Fruit fly (Drosophila melanogaster) whole organism, embryonic: Measurements from ENCODE around the gene Elo68alpha.

Experiments used
- ATbp ChIP-seq: fragments of 200-800 bp; sonication (Bioruptor generic); optimal IDR thresholded peaks from 2 replicates; lab custom pipeline; 2017; ENCODE audit warnings: missing biosample characterization, mild to moderate bottlenecking, missing genetic modification characterization, missing genetic modification reagents
- CG10274 ChIP-seq: fragments of 200-800 bp; sonication (Bioruptor generic); optimal IDR thresholded peaks from 3 replicates; lab custom pipeline; 2017; ENCODE audit warnings: missing biosample characterization, mild to moderate bottlenecking, missing genetic modification characterization
- CG11560 ChIP-seq: fragments of 200-800 bp; sonication (Bioruptor generic); IDR thresholded peaks from 3 replicates; pipeline ENCODE4 v1.3.6; 2022; ENCODE audit warnings: missing biosample characterization, missing genetic modification characterization
- CG12071 ChIP-seq: fragments of 200-800 bp; sonication (Bioruptor generic); optimal IDR thresholded peaks from 3 replicates; lab custom pipeline; 2018; ENCODE audit warnings: missing biosample characterization, mild to moderate bottlenecking, missing genetic modification characterization
- CG12744 ChIP-seq: fragments of 200-800 bp; sonication (Bioruptor generic); optimal IDR thresholded peaks from 2 replicates; lab custom pipeline; 2016; ENCODE audit warnings: missing biosample characterization, missing genetic modification characterization
- CG13296 ChIP-seq: fragments of 200-800 bp; sonication (Bioruptor generic); optimal IDR thresholded peaks from 3 replicates; lab custom pipeline; 2018; ENCODE audit warnings: missing biosample characterization, mild to moderate bottlenecking, missing genetic modification characterization
- CG14860 ChIP-seq: fragments of 200-800 bp; sonication (Bioruptor generic); IDR thresholded peaks from 3 replicates; pipeline ENCODE4 v1.3.6; 2022; ENCODE audit warnings: missing biosample characterization, missing genetic modification characterization; ENCODE audit not compliant: partially characterized antibody
- CG1647 ChIP-seq: fragments of 200-800 bp; sonication (Bioruptor generic); optimal IDR thresholded peaks from 3 replicates; lab custom pipeline; 2016; ENCODE audit warnings: missing biosample characterization, missing genetic modification characterization
- CG16815 ChIP-seq: fragments of 200-800 bp; sonication (Bioruptor generic); optimal IDR thresholded peaks from 3 replicates; lab custom pipeline; 2017; ENCODE audit warnings: missing biosample characterization, mild to moderate bottlenecking, missing genetic modification characterization
- CG17568 ChIP-seq: fragments of 200-800 bp; sonication (Bioruptor generic); optimal IDR thresholded peaks from 2 replicates; lab custom pipeline; 2018; ENCODE audit warnings: missing biosample characterization, mild to moderate bottlenecking, missing genetic modification characterization, moderate library complexity
- CG2712 ChIP-seq: fragments of 200-800 bp; optimal IDR thresholded peaks from 3 replicates; lab custom pipeline; 2019; ENCODE audit warnings: missing biosample characterization, mild to moderate bottlenecking, missing genetic modification characterization, moderate library complexity
- CG3726 ChIP-seq: fragments of 200-800 bp; sonication (Bioruptor generic); IDR thresholded peaks from 3 replicates; pipeline ENCODE4, ENCODE4 v1.3.6; 2022; ENCODE audit warnings: missing biosample characterization, missing genetic modification characterization
- CG3847 ChIP-seq: fragments of 200-800 bp; sonication (Bioruptor generic); IDR thresholded peaks from 2 replicates; pipeline ENCODE4 v1.3.6; 2022; ENCODE audit warnings: missing biosample characterization, missing genetic modification characterization
- CG6654 ChIP-seq: fragments of 200-800 bp; sonication (Bioruptor generic); optimal IDR thresholded peaks from 2 replicates; lab custom pipeline; 2017; ENCODE audit warnings: missing biosample characterization, mild to moderate bottlenecking, missing genetic modification characterization
- CG8290 ChIP-seq, 3 experiments: fragments of 200-800 bp; sonication (Bioruptor generic); optimal IDR thresholded peaks; 2 replicates each; lab custom pipeline; 2016 to 2019; ENCODE audit warnings: missing biosample characterization in 3 of 3, missing genetic modification characterization in 3 of 3, mild to moderate bottlenecking in 2 of 3, moderate library complexity in 1 of 3
- CG9797 ChIP-seq: fragments of 200-800 bp; sonication (Bioruptor generic); optimal IDR thresholded peaks from 3 replicates; lab custom pipeline; 2018; ENCODE audit warnings: missing biosample characterization, mild to moderate bottlenecking, missing genetic modification characterization
- CG9817 ChIP-seq: fragments of 200-800 bp; sonication (Bioruptor generic); optimal IDR thresholded peaks from 2 replicates; lab custom pipeline; 2018; ENCODE audit warnings: missing biosample characterization, mild to moderate bottlenecking, missing genetic modification characterization, moderate library complexity
- CG9876 ChIP-seq: fragments of 200-800 bp; sonication (Bioruptor generic); optimal IDR thresholded peaks from 2 replicates; lab custom pipeline; 2016; ENCODE audit warnings: missing biosample characterization, missing genetic modification characterization
- E2f2 ChIP-seq: fragments of 200-800 bp; sonication (Bioruptor generic); IDR thresholded peaks from 2 replicates; pipeline ENCODE4 v1.3.6; 2022; ENCODE audit warnings: missing biosample characterization, missing genetic modification characterization
- Eip74EF ChIP-seq, 2 experiments: fragments of 200-800 bp in 1 of 2; fragments of >200 bp in 1 of 2; sonication (Bioruptor generic) in 1 of 2; optimal IDR thresholded peaks; 2 replicates each; lab custom pipeline; 2017 to 2019; ENCODE audit warnings: missing biosample characterization in 2 of 2, missing genetic modification characterization in 2 of 2, mild to moderate bottlenecking in 1 of 2, moderate library complexity in 1 of 2
- HLH3B ChIP-seq: fragments of 200-800 bp; sonication (Bioruptor generic); IDR thresholded peaks from 2 replicates; pipeline ENCODE4 v1.3.6; 2022; ENCODE audit warnings: missing biosample characterization, missing genetic modification characterization
- HLH4C ChIP-seq: fragments of 200-800 bp; sonication (Bioruptor generic); IDR thresholded peaks from 3 replicates; pipeline ENCODE4 v1.3.6; 2022; ENCODE audit warnings: missing biosample characterization, missing genetic modification characterization; ENCODE audit not compliant: partially characterized antibody
- MBD-R2 ChIP-seq: fragments of 200-800 bp; sonication (Bioruptor generic); IDR thresholded peaks from 2 replicates; pipeline ENCODE4 v1.3.6; 2022; ENCODE audit warnings: missing biosample characterization, missing genetic modification characterization
- Nf-YA ChIP-seq: fragments of 200-800 bp; sonication (Bioruptor generic); IDR thresholded peaks from 2 replicates; pipeline ENCODE4 v1.3.6; 2022; ENCODE audit warnings: missing biosample characterization, missing genetic modification characterization
- Optix ChIP-seq: fragments of 200-800 bp; sonication (Bioruptor generic); IDR thresholded peaks from 3 replicates; pipeline ENCODE4 v1.3.6; 2022; ENCODE audit warnings: missing biosample characterization, missing genetic modification characterization
- YL-1 ChIP-seq: fragments of 200-800 bp; sonication (Bioruptor generic); optimal IDR thresholded peaks from 3 replicates; lab custom pipeline; 2017; ENCODE audit warnings: missing biosample characterization, mild to moderate bottlenecking, missing genetic modification characterization
- ab ChIP-seq: fragments of 200-800 bp; sonication (Bioruptor generic); optimal IDR thresholded peaks from 2 replicates; lab custom pipeline; 2016; ENCODE audit warnings: missing biosample characterization, missing genetic modification characterization
- abd-A ChIP-seq: fragments of 200-800 bp; sonication (Bioruptor generic); optimal IDR thresholded peaks from 3 replicates; lab custom pipeline; 2019; ENCODE audit warnings: missing biosample characterization, mild to moderate bottlenecking, missing genetic modification characterization, moderate library complexity
- ase ChIP-seq: fragments of 200-800 bp; sonication (Bioruptor generic); IDR thresholded peaks from 3 replicates; pipeline ENCODE4 v1.3.6; 2022; ENCODE audit warnings: missing biosample characterization, missing genetic modification characterization
- bcd ChIP-seq: fragments of 200-800 bp; sonication (Bioruptor generic); optimal IDR thresholded peaks from 2 replicates; lab custom pipeline; 2017; ENCODE audit warnings: missing biosample characterization, mild to moderate bottlenecking, missing genetic modification characterization
- corto ChIP-seq: fragments of 200-800 bp; sonication (Bioruptor generic); optimal IDR thresholded peaks from 2 replicates; lab custom pipeline; 2016; ENCODE audit warnings: missing biosample characterization, mild to moderate bottlenecking, missing genetic modification characterization, moderate library complexity
- croc ChIP-seq: fragments of 200-800 bp; sonication (Bioruptor generic); conservative IDR thresholded peaks from 3 replicates; pipeline ENCODE4 v1.3.6; 2022; ENCODE audit warnings: missing biosample characterization, missing genetic modification characterization
- danr ChIP-seq: fragments of 200-800 bp; sonication (Bioruptor generic); IDR thresholded peaks from 2 replicates; pipeline ENCODE4 v1.3.6; 2022; ENCODE audit warnings: missing biosample characterization, missing genetic modification characterization
- dimm ChIP-seq: fragments of 200-800 bp; sonication (Bioruptor generic); IDR thresholded peaks from 2 replicates; pipeline ENCODE4 v1.3.6; 2022; ENCODE audit warnings: missing biosample characterization, missing genetic modification characterization
- eyg ChIP-seq: fragments of 200-800 bp; sonication (Bioruptor generic); optimal IDR thresholded peaks from 3 replicates; lab custom pipeline; 2016; ENCODE audit warnings: missing biosample characterization, missing genetic modification characterization
- ftz-f1 ChIP-seq: fragments of 200-800 bp; sonication (Bioruptor generic); optimal IDR thresholded peaks from 2 replicates; lab custom pipeline; 2016; ENCODE audit warnings: missing biosample characterization, missing genetic modification characterization
- gro ChIP-seq: fragments of 200-800 bp; sonication (Bioruptor generic); optimal IDR thresholded peaks from 2 replicates; lab custom pipeline; 2016; ENCODE audit warnings: missing biosample characterization, missing genetic modification characterization
- lola ChIP-seq, 3 experiments: fragments of >200 bp in 2 of 3; fragments of 200-800 bp in 1 of 3; sonication (Bioruptor generic) in 1 of 3; optimal IDR thresholded peaks; 2 replicates each; lab custom pipeline; 2017 to 2019; ENCODE audit warnings: missing biosample characterization in 3 of 3, missing genetic modification characterization in 3 of 3, mild to moderate bottlenecking in 1 of 3, moderate library complexity in 1 of 3
- nau ChIP-seq: fragments of 200-800 bp; sonication (Bioruptor generic); optimal IDR thresholded peaks from 3 replicates; lab custom pipeline; 2017; ENCODE audit warnings: missing biosample characterization, mild to moderate bottlenecking, missing genetic modification characterization, missing genetic modification reagents
- nom ChIP-seq: fragments of 200-800 bp; sonication (Bioruptor generic); optimal IDR thresholded peaks from 2 replicates; lab custom pipeline; 2017; ENCODE audit warnings: missing biosample characterization, missing genetic modification characterization, mild to moderate bottlenecking, moderate library complexity, missing genetic modification reagents
- odd ChIP-seq: fragments of 200-800 bp; sonication (Bioruptor generic); optimal IDR thresholded peaks from 2 replicates; lab custom pipeline; 2017; ENCODE audit warnings: missing biosample characterization, mild to moderate bottlenecking, missing genetic modification characterization
- onecut ChIP-seq: fragments of 200-800 bp; sonication (Bioruptor generic); IDR thresholded peaks from 2 replicates; pipeline ENCODE4 v1.3.6; 2022; ENCODE audit warnings: missing biosample characterization, missing genetic modification characterization
- pros ChIP-seq: fragments of 200-800 bp; sonication (Bioruptor generic); optimal IDR thresholded peaks from 3 replicates; lab custom pipeline; 2019; ENCODE audit warnings: missing biosample characterization, mild to moderate bottlenecking, missing genetic modification characterization, moderate library complexity
- pum ChIP-seq: fragments of 200-800 bp; sonication (Bioruptor generic); optimal IDR thresholded peaks from 2 replicates; lab custom pipeline; 2016; ENCODE audit warnings: missing biosample characterization, missing genetic modification characterization
- repo ChIP-seq: fragments of 200-800 bp; sonication (Bioruptor generic); optimal IDR thresholded peaks from 2 replicates; lab custom pipeline; 2016; ENCODE audit warnings: missing biosample characterization, missing genetic modification characterization
- schlank ChIP-seq: fragments of 200-800 bp; sonication (Bioruptor generic); optimal IDR thresholded peaks from 2 replicates; lab custom pipeline; 2018; ENCODE audit warnings: missing biosample characterization, mild to moderate bottlenecking, missing genetic modification characterization
- slbo ChIP-seq: fragments of 200-800 bp; sonication (Bioruptor generic); IDR thresholded peaks from 2 replicates; pipeline ENCODE4 v1.3.6; 2022; ENCODE audit warnings: missing biosample characterization, missing genetic modification characterization
- sna ChIP-seq: fragments of 200-800 bp; sonication (Bioruptor generic); IDR thresholded peaks from 2 replicates; pipeline ENCODE4 v1.3.6; 2022; ENCODE audit warnings: missing biosample characterization, missing genetic modification characterization; ENCODE audit not compliant: partially characterized antibody
- twi ChIP-seq: fragments of 200-800 bp; optimal IDR thresholded peaks from 2 replicates; lab custom pipeline; 2019; ENCODE audit warnings: missing biosample characterization, mild to moderate bottlenecking, missing genetic modification characterization, moderate library complexity
- zen2 ChIP-seq: fragments of 200-800 bp; sonication (Bioruptor generic); IDR thresholded peaks from 3 replicates; pipeline ENCODE4 v1.3.6; 2022; ENCODE audit warnings: missing biosample characterization, missing genetic modification characterization; ENCODE audit not compliant: partially characterized antibody

Gene Elo68alpha

dm6 chr3L:11123088-11123487, 20.3 kb upstream of the Elo68alpha start, which contains the start of the genes Ufd1 and NaPi-III (continued):
- TF ChIP-seq CG9876 (peak; percentile 47), gro (GFP tag; lab: Kevin White, UChicago) (peak; percentile 71), CG11560 (peak; percentile 78), CG13296 (GFP tag; lab: Kevin White, UChicago) (no peak), dimm (GFP tag; lab: Robert Waterston, UW) (no peak), lola (GFP tag; optimal IDR thresholded peaks at IDR 0.05; lab: Kevin White, UChicago) (no peak), corto (GFP tag; lab: Kevin White, UChicago) (no peak), onecut (GFP tag; lab: Robert Waterston, UW) (no peak), CG8290 (GFP tag; optimal IDR thresholded peaks at IDR 0.05; lab: Kevin White, UChicago) (peak; percentile 26), CG8290 (tag; optimal IDR thresholded peaks at IDR 0.05; lab: Kevin White, UChicago) (peak in 1 of 2 experiments; percentile 90), CG3726 (GFP tag; lab: Robert Waterston, UW) (no peak), slbo (peak; percentile 76), Nf-YA (GFP tag; lab: Robert Waterston, UW) (no peak), ftz-f1 (GFP tag; lab: Kevin White, UChicago) (peak; percentile 66), Eip74EF (GFP tag; optimal IDR thresholded peaks at IDR 0.05; lab: Kevin White, UChicago) (no peak), HLH3B (GFP tag; lab: Robert Waterston, UW) (no peak), twi (no peak), bcd (peak; percentile 17), HLH4C (peak; percentile 66; the same call in 2 of the 3 replicates), odd (GFP tag; lab: Kevin White, UChicago) (no peak), CG2712 (tag; lab: Kevin White, UChicago) (peak; percentile 56), YL-1 (GFP tag; lab: Kevin White, UChicago) (peak; percentile 79), CG9817 (tag; lab: Kevin White, UChicago) (peak; percentile 15), danr (GFP tag; lab: Robert Waterston, UW) (no peak), ase (GFP tag; lab: Robert Waterston, UW) (no peak), zen2 (GFP tag; lab: Robert Waterston, UW) (peak; percentile 65; the same call in 2 of the 3 replicates), pros (GFP tag; lab: Kevin White, UChicago) (no peak), abd-A (tag; lab: Kevin White, UChicago) (no peak), nom (no peak), ab (no peak), CG6654 (GFP tag; lab: Kevin White, UChicago) (no peak), Optix (GFP tag; lab: Robert Waterston, UW) (no peak), CG1647 (GFP tag; lab: Kevin White, UChicago) (no peak), CG16815 (GFP tag; lab: Kevin White, UChicago) (no peak), nau (GFP tag; lab: Kevin White, UChicago) (no peak), CG10274 (no peak), CG12071 (GFP tag; lab: Kevin White, UChicago) (no peak), CG12744 (GFP tag; lab: Kevin White, UChicago) (no peak), CG9797 (GFP tag; lab: Kevin White, UChicago) (peak; percentile 94), pum (GFP tag; lab: Kevin White, UChicago) (peak; percentile 29), CG3847 (peak; percentile 81), MBD-R2 (GFP tag; lab: Robert Waterston, UW) (peak; percentile 97), CG14860 (GFP tag; lab: Robert Waterston, UW) (peak; percentile 64), eyg (GFP tag; lab: Kevin White, UChicago) (peak; percentile 71), ATbp (GFP tag; lab: Kevin White, UChicago) (no peak), CG17568 (GFP tag; lab: Kevin White, UChicago) (no peak), sna (GFP tag; lab: Robert Waterston, UW) (peak; percentile 73; the same call in 1 of the 2 replicates), croc (GFP tag; lab: Robert Waterston, UW) (no peak), repo (GFP tag; lab: Kevin White, UChicago) (no peak), schlank (tag; lab: Kevin White, UChicago) (no peak), E2f2 (GFP tag; lab: Robert Waterston, UW) (peak; percentile 91)
